Worm (Caenorhabditis elegans) whole organism, L4 larva: ENCODE measurements around the gene Y53F4B.39.
A peak's percentile ranks its signal among the peaks of the same experiment; 100 is the strongest.

Experiments used
- ZK337.2 ChIP-seq: fragments of 200-800 bp; sonication (Bioruptor generic); IDR thresholded peaks from 2 replicates; pipeline ENCODE4 v1.3.6; 2022; ENCODE audit warnings: missing genetic modification reagents, missing genetic modification characterization, missing compliant biosample characterization
- ZK546.5 ChIP-seq, 2 experiments: sonication (generic microtip); optimal IDR thresholded peaks; 2 replicates each; lab custom pipeline; 2017; ENCODE audit warnings: missing biosample characterization in 2 of 2, missing genetic modification characterization in 2 of 2
- aha-1 ChIP-seq: fragments of 150-350 bp; peaks from one replicate; lab custom pipeline; 2014; ENCODE audit warnings: missing biosample characterization, missing genetic modification characterization
- aly-2 ChIP-seq: sonication (generic microtip); optimal IDR thresholded peaks from 2 replicates; lab custom pipeline; 2018; ENCODE audit warnings: missing biosample characterization, missing genetic modification characterization
- attf-4 ChIP-seq: sonication (generic microtip); optimal IDR thresholded peaks from 3 replicates; lab custom pipeline; 2017; ENCODE audit warnings: missing biosample characterization, missing genetic modification characterization
- ceh-28 ChIP-seq: fragments of 150-350 bp; optimal IDR thresholded peaks from 2 replicates; lab custom pipeline; 2014; ENCODE audit warnings: missing biosample characterization, missing genetic modification reagents, missing genetic modification characterization
- ceh-62 ChIP-seq: sonication (generic microtip); optimal IDR thresholded peaks from 2 replicates; lab custom pipeline; 2017; ENCODE audit warnings: missing biosample characterization, missing genetic modification characterization
- ceh-82 ChIP-seq: sonication (generic microtip); optimal IDR thresholded peaks from 2 replicates; lab custom pipeline; 2017; ENCODE audit warnings: missing biosample characterization, missing genetic modification characterization
- ctbp-1 ChIP-seq: fragments of 200-800 bp; sonication (Bioruptor generic); IDR thresholded peaks from 2 replicates; pipeline ENCODE4 v1.3.6; 2022; ENCODE audit warnings: missing genetic modification reagents, missing genetic modification characterization, missing compliant biosample characterization
- daf-16 ChIP-seq, 3 experiments: sonication (generic microtip); optimal IDR thresholded peaks; 2 replicates each; lab custom pipeline; 2016 to 2017; ENCODE audit warnings: missing genetic modification characterization in 3 of 3, missing genetic modification reagents in 3 of 3, mild to moderate bottlenecking in 2 of 3, missing compliant biosample characterization in 2 of 3, missing biosample characterization in 1 of 3, moderate library complexity in 1 of 3
- daf-19 ChIP-seq: fragments of 200-800 bp; sonication (Bioruptor generic); conservative IDR thresholded peaks from 2 replicates; pipeline ENCODE4 v1.3.6; 2022; ENCODE audit warnings: missing genetic modification characterization, missing compliant biosample characterization
- dpl-1 ChIP-seq: fragments of 150-350 bp; optimal IDR thresholded peaks from 2 replicates; lab custom pipeline; 2014; ENCODE audit warnings: missing biosample characterization, missing genetic modification reagents, missing genetic modification characterization
- egl-27 ChIP-seq: sonication (generic microtip); optimal IDR thresholded peaks from 3 replicates; lab custom pipeline; 2017; ENCODE audit warnings: missing biosample characterization, missing genetic modification reagents, missing genetic modification characterization
- fos-1 ChIP-seq: fragments of 150-350 bp; optimal IDR thresholded peaks from 2 replicates; lab custom pipeline; 2014; ENCODE audit warnings: missing biosample characterization, missing genetic modification characterization
- hlh-11 ChIP-seq: fragments of 200-800 bp; sonication (Bioruptor generic); optimal IDR thresholded peaks from 2 replicates; lab custom pipeline; 2018; ENCODE audit warnings: mild to moderate bottlenecking, missing genetic modification characterization, missing compliant biosample characterization
- hmg-1.1 ChIP-seq: fragments of 200-800 bp; sonication (Bioruptor generic); IDR thresholded peaks from 2 replicates; pipeline ENCODE4 v1.3.6; 2022; ENCODE audit warnings: missing genetic modification reagents, missing genetic modification characterization, missing compliant biosample characterization
- lim-7 ChIP-seq: fragments of 200-800 bp; sonication (Bioruptor generic); IDR thresholded peaks from 2 replicates; pipeline ENCODE4 v1.3.6; 2022; ENCODE audit warnings: missing genetic modification characterization, missing compliant biosample characterization
- lin-13 ChIP-seq: fragments of 150-350 bp; optimal IDR thresholded peaks from 2 replicates; lab custom pipeline; 2014; ENCODE audit warnings: missing biosample characterization, missing genetic modification reagents, missing genetic modification characterization
- lin-39 ChIP-seq: fragments of 150-350 bp; optimal IDR thresholded peaks from 2 replicates; lab custom pipeline; 2014; ENCODE audit warnings: missing biosample characterization, missing genetic modification reagents, missing genetic modification characterization
- madf-9 ChIP-seq: fragments of 200-800 bp; sonication (Bioruptor generic); conservative IDR thresholded peaks from 2 replicates; pipeline ENCODE4 v1.3.6; 2022; ENCODE audit warnings: missing genetic modification reagents, missing genetic modification characterization, missing compliant biosample characterization
- mdl-1 ChIP-seq, 2 experiments: fragments of 150-350 bp in 1 of 2; sonication (generic microtip) in 1 of 2; optimal IDR thresholded peaks; 2 replicates each; lab custom pipeline; 2014 to 2017; ENCODE audit warnings: missing biosample characterization in 2 of 2, missing genetic modification characterization in 2 of 2
- mxl-3 ChIP-seq: fragments of 200-800 bp; sonication (Bioruptor generic); optimal IDR thresholded peaks from 2 replicates; lab custom pipeline; 2018; ENCODE audit warnings: mild to moderate bottlenecking, missing genetic modification characterization, missing compliant biosample characterization
- nhr-10 ChIP-seq: fragments of 150-350 bp; optimal IDR thresholded peaks from 2 replicates; lab custom pipeline; 2014; ENCODE audit warnings: missing biosample characterization, missing genetic modification characterization
- nhr-111 ChIP-seq: fragments of 200-800 bp; sonication (Bioruptor generic); optimal IDR thresholded peaks from 2 replicates; lab custom pipeline; 2018; ENCODE audit warnings: mild to moderate bottlenecking, missing genetic modification characterization, missing compliant biosample characterization
- nhr-28 ChIP-seq: fragments of 150-350 bp; optimal IDR thresholded peaks from 2 replicates; lab custom pipeline; 2014; ENCODE audit warnings: missing biosample characterization, missing genetic modification characterization
- nhr-42 ChIP-seq: fragments of 200-800 bp; sonication (Bioruptor generic); IDR thresholded peaks from 2 replicates; pipeline ENCODE4 v1.3.6; 2022; ENCODE audit warnings: missing genetic modification characterization, missing compliant biosample characterization
- nhr-76 ChIP-seq: fragments of 150-350 bp; optimal IDR thresholded peaks from 2 replicates; lab custom pipeline; 2014; ENCODE audit warnings: missing biosample characterization, missing genetic modification characterization
- php-3 ChIP-seq: fragments of 200-800 bp; sonication (Bioruptor generic); IDR thresholded peaks from 2 replicates; pipeline ENCODE4 v1.3.6; 2022; ENCODE audit warnings: missing genetic modification reagents, missing genetic modification characterization, missing compliant biosample characterization
- pqm-1 ChIP-seq: sonication (generic microtip); optimal IDR thresholded peaks from 2 replicates; lab custom pipeline; 2017; ENCODE audit warnings: missing biosample characterization, missing genetic modification characterization
- saeg-2 ChIP-seq: fragments of 200-800 bp; sonication (Bioruptor generic); IDR thresholded peaks from 2 replicates; pipeline ENCODE4 v1.3.6; 2022; ENCODE audit warnings: missing genetic modification reagents, missing genetic modification characterization, missing compliant biosample characterization
- sdz-12 ChIP-seq: fragments of 200-800 bp; sonication (Bioruptor generic); optimal IDR thresholded peaks from 2 replicates; lab custom pipeline; 2018; ENCODE audit warnings: mild to moderate bottlenecking, missing genetic modification characterization, missing compliant biosample characterization
- set-16 ChIP-seq: fragments of 200-800 bp; sonication (Bioruptor generic); IDR thresholded peaks from 2 replicates; pipeline ENCODE4 v1.3.6; 2022; ENCODE audit warnings: missing genetic modification reagents, missing genetic modification characterization, missing compliant biosample characterization
- skn-1 ChIP-seq: fragments of 150-350 bp; optimal IDR thresholded peaks from 2 replicates; lab custom pipeline; 2014; ENCODE audit warnings: missing biosample characterization, missing genetic modification characterization
- spr-1 ChIP-seq: sonication (generic microtip); optimal IDR thresholded peaks from 2 replicates; lab custom pipeline; 2016; ENCODE audit warnings: mild to moderate bottlenecking, missing genetic modification characterization, missing compliant biosample characterization
- tra-1 ChIP-seq: fragments of 200-800 bp; sonication (Bioruptor generic); IDR thresholded peaks from 2 replicates; pipeline ENCODE4 v1.3.6; 2022; ENCODE audit warnings: missing genetic modification reagents, missing genetic modification characterization, missing compliant biosample characterization
- unc-62 ChIP-seq, 3 experiments: fragments of 150-350 bp in 1 of 3; sonication (generic microtip); optimal IDR thresholded peaks in 2 of 3; peaks in 1 of 3; 1 replicate in 1 of 3; 2 replicates in 2 of 3; lab custom pipeline; 2014 to 2017; ENCODE audit warnings: missing biosample characterization in 3 of 3, missing genetic modification characterization in 3 of 3, missing genetic modification reagents in 3 of 3, missing genotype in 1 of 3
- vab-7 ChIP-seq: fragments of 200-800 bp; sonication (Bioruptor generic); IDR thresholded peaks from 2 replicates; pipeline ENCODE4 v1.3.6; 2022; ENCODE audit warnings: missing genetic modification reagents, missing genetic modification characterization, missing compliant biosample characterization
- zfp-2 ChIP-seq: sonication (generic microtip); optimal IDR thresholded peaks from 2 replicates; lab custom pipeline; 2016; ENCODE audit warnings: mild to moderate bottlenecking, missing genetic modification characterization, missing compliant biosample characterization
- ztf-7 ChIP-seq: fragments of 150-350 bp; optimal IDR thresholded peaks from 2 replicates; lab custom pipeline; 2014; ENCODE audit warnings: missing biosample characterization, missing genetic modification characterization

Y53F4B.39 gene

DNA sequence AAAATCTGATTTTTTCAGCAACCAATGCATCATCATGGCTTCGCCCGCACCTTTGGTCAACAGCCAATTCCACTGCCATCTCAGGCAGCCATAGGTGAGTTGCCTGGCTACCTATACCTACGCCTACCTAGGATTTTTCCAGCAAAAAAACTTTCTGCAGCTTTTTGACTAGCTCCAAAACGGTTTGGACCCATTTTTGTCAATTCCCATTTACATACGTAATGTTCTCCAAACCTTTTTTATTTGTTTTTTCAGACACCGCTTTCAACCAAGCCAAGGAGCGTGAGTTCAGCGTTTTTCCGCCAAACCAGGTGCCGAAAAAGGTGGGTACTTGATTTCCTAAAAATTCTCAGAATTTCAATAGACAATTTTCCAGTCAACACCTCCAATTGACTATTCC, 33.8 kb downstream of the Y53F4B.39 start (continued):
- no peak for TF ChIP-seq ceh-82
- TF ChIP-seq lin-39 (tag; lab: Kevin White, UChicago), result no peak

DNA sequence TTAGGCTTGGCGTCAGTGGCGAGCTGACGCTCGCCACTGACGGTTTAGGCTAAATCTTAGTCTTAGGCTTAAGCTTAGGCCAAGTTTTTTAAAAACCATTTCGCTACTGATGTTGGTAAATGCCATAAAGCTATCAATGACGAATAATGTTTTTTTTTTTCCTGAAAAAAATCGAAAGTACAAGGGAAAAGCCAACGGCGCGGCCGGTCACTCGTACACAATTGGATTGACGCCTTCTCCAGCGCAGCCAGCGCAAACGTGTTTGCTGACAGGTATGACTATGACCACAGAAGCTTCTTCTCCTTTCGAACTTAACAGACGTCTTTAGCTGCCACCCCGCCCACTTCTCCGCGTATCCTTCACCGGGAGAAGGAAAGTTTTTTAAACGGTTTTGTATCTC, 35.6 kb downstream of the Y53F4B.39 start, which contains the start of gene Y53F4B.27:
TSS of gene Y53F4B.27 (plus strand) at position 301 of the 400 bp plus-strand sequence.
- TF ChIP-seq hlh-11 (tag; lab: Kevin White, UChicago) (peak; percentile 24), set-16 (GFP tag; lab: Robert Waterston, UW) (no peak), aha-1 (tag; lab: Kevin White, UChicago) (peak; percentile 96), unc-62 (GFP tag; optimal IDR thresholded peaks at IDR 0.05 in 1 of 2; lab: Kevin White, UChicago) (peak in 1 of 2 experiments; percentile 36), unc-62 (tag; optimal IDR thresholded peaks at IDR 0.05; lab: Kevin White, UChicago) (no peak), ceh-62 (tag; lab: Kevin White, UChicago) (no peak), hmg-1.1 (GFP tag; lab: Robert Waterston, UW) (no peak)

DNA sequence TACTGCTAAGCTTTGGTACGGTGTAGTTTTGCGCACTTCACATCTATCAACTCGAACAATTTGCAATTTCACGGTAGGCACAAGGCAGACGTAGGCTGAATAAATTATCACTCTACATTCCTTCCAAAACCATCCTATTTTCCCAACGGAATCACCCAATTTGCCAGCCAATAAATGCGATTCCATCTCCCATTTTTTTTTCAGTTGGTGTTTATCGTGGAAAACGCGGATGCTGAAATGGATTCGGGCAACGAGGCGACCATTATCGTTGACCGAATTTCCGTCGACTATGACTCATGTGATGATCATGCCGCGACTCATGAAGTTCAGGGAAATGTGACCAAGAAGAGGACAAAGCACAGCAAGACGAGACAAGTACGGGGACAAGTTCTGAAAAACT, 38.5 kb downstream of the Y53F4B.39 start:
- TF ChIP-seq nhr-42, result no peak
- TF ChIP-seq nhr-76 (tag; lab: Kevin White, UChicago), result no peak
- peak; percentile 46 for TF ChIP-seq aha-1 (tag; lab: Kevin White, UChicago)
- no peak for TF ChIP-seq set-16 (GFP tag; lab: Robert Waterston, UW)
- no peak for TF ChIP-seq lin-13
- TF ChIP-seq unc-62 (GFP tag; optimal IDR thresholded peaks at IDR 0.05 in 1 of 2; lab: Kevin White, UChicago), result peak in 1 of 2 experiments; percentile 52
- no peak for TF ChIP-seq unc-62 (tag; optimal IDR thresholded peaks at IDR 0.05; lab: Kevin White, UChicago)
- TF ChIP-seq lim-7 (GFP tag; lab: Robert Waterston, UW), result no peak
- TF ChIP-seq nhr-111 (GFP tag; lab: Kevin White, UChicago), result no peak
- TF ChIP-seq, all 104 proteins: peak for 2

DNA sequence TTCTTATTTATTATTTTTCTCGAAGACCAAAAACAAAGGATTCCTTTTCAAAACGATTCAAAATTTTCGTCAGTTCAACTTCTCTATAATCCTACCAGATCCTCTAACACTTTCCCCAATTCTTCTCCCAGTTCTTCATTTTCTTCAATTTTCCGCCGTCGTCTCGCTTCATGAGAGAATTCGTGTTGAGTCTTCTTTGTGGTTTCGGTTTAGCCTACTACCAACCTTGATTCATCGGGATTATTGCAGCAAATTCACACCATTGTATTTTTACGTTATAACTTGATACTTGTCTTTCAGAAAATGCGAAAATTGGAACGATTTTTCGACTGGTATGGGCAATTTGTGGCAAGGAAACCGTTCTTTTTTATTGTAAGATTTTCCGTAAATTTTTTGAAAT, 47.9 kb downstream of the Y53F4B.39 start, which contains the start of gene ptr-20:
TSS of gene ptr-20 (plus strand) at position 301 of the 400 bp plus-strand sequence.
- TF ChIP-seq egl-27 (no peak), daf-19 (GFP tag; lab: Robert Waterston, UW) (no peak), mdl-1 (tag; optimal IDR thresholded peaks at IDR 0.05; lab: Kevin White, UChicago) (no peak), dpl-1 (GFP tag; lab: Kevin White, UChicago) (no peak), ztf-7 (tag; lab: Kevin White, UChicago) (no peak)

DNA sequence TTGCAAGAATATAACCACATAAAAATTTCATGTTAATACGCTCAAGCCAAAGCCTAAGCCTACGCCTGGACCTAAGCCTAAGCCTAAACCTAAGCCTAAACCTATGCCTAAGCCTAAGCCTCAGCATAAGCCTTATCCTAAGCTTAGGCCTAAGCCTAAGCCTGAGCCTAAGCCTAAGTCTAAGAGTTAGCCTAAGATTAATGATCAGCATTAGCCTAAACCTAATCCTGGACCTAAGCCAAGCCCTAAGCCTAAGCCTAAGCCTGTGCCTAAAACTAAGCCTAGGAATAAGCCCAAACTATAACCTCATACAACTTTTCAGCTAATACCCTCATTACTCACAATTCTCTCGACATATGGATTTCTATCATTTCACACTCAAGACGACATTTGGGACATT, 48.4 kb downstream of the Y53F4B.39 start:
- TF ChIP-seq aha-1 (tag; lab: Kevin White, UChicago) (peak; percentile 53), tra-1 (GFP tag; lab: Robert Waterston, UW) (no peak)

DNA sequence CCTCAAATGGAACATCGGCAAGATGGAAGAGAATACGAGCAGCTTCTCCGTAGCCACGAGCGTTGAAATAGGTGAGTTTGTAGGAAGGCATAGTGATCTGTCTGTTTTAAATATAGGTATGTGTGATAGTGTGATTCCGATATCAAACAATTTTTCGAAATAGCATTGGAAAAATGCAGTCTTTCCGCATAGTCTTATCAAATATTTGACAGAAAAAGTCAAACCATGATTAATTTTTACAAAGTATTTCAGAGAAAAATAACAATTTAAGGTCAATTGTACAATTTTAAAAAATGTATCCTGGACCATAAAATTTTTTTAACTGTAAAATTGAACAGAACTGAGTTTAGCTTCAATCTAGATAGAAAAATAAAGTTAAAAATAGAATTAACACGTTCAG, 54.5 kb downstream of the Y53F4B.39 start, which contains the start of gene gst-26:
TSS of gene gst-26 (minus strand) at position 101 of the 400 bp plus-strand sequence.
- TF ChIP-seq vab-7 (GFP tag; lab: Robert Waterston, UW) (no peak), daf-16 (GFP tag; optimal IDR thresholded peaks at IDR 0.05; lab: Kevin White, UChicago) (no peak), daf-16 (tag; optimal IDR thresholded peaks at IDR 0.05; lab: Kevin White, UChicago) (peak; percentile 4), pqm-1 (peak; percentile 41), nhr-28 (tag; lab: Kevin White, UChicago) (peak; percentile 17)

DNA sequence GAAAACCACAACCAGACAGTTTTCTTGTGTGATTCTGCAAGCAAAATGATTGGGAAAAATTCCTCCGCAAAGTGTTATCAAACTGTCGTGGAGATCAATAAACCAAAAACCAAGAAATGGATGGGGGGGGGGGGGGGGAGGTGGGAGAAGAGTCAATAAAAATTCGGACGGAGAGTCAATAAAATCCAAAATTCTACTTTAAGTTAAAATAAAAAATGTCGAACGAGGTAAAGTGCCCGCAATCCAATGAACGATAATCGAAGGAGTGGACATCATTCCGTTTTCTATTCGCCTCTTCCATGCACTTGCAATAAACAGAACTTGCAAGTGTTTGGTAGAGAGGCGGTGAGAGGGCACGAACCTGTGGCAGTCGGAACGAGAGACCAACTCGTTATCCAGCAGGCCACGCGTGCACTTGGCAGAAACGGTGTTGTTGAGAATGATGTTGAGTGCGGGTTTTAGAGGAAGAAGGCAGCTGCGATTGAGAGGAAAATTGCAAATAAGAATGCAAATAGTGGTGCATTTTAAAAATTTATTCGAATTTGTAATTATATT, 55.8 kb downstream of the Y53F4B.39 start, which contains the start of gene gst-27:
TSS of gene gst-27 (minus strand) at position 51 of the 555 bp plus-strand sequence.
- TF ChIP-seq attf-4 (no peak), pqm-1 (peak; percentile 22), saeg-2 (peak; percentile 53; the same call in 1 of the 2 replicates), madf-9 (GFP tag; lab: Robert Waterston, UW) (peak; percentile 72), ZK546.5 (tag; optimal IDR thresholded peaks at IDR 0.05; lab: Kevin White, UChicago) (no peak), spr-1 (tag; lab: Kevin White, UChicago) (peak; percentile 78), ZK337.2 (GFP tag; lab: Robert Waterston, UW) (peak; percentile 41; the same call in 1 of the 2 replicates), ceh-28 (tag; lab: Kevin White, UChicago) (no peak), php-3 (GFP tag; lab: Robert Waterston, UW) (peak; percentile 74), aly-2 (tag; lab: Kevin White, UChicago) (peak; percentile 47), sdz-12 (GFP tag; lab: Kevin White, UChicago) (peak; percentile 89), set-16 (GFP tag; lab: Robert Waterston, UW) (peak; percentile 60; the same call in 1 of the 2 replicates), fos-1 (tag; lab: Kevin White, UChicago) (no peak), lin-39 (tag; lab: Kevin White, UChicago) (no peak), zfp-2 (tag; lab: Kevin White, UChicago) (peak; percentile 46), ctbp-1 (peak; percentile 85), skn-1 (tag; lab: Kevin White, UChicago) (no peak), mxl-3 (GFP tag; lab: Kevin White, UChicago) (peak; percentile 81), nhr-10 (tag; lab: Kevin White, UChicago) (no peak)
